Worm (Caenorhabditis elegans) whole organism, young adult: Measurements from ENCODE around the gene F36A4.3.

ENCODE experiments used
- B0019.2 ChIP-seq: fragments of 200-800 bp; sonication (Bioruptor generic); conservative IDR thresholded peaks from 2 replicates; pipeline ENCODE4 v1.3.6; 2022; ENCODE audit warnings: missing genetic modification reagents, missing genetic modification characterization, missing compliant biosample characterization
- C06A6.2 ChIP-seq: fragments of 200-800 bp; sonication (Bioruptor generic); conservative IDR thresholded peaks from 2 replicates; pipeline ENCODE4 v1.3.6; 2022; ENCODE audit warnings: missing genetic modification characterization, missing compliant biosample characterization
- D2030.7 ChIP-seq: fragments of 200-800 bp; sonication (Bioruptor generic); IDR thresholded peaks from 2 replicates; pipeline ENCODE4 v1.3.6; 2022; ENCODE audit warnings: missing genetic modification reagents, missing genetic modification characterization, missing compliant biosample characterization
- F33H1.4 ChIP-seq: fragments of 200-800 bp; sonication (Bioruptor generic); IDR thresholded peaks from 2 replicates; pipeline ENCODE4 v1.3.6; 2022; ENCODE audit warnings: missing genetic modification reagents, missing genetic modification characterization, missing compliant biosample characterization
- F55B11.4 ChIP-seq: sonication (generic microtip); optimal IDR thresholded peaks from 2 replicates; lab custom pipeline; 2016; ENCODE audit warnings: missing compliant biosample characterization, missing genetic modification characterization, borderline replicate concordance; ENCODE audit not compliant: insufficient read depth
- F57A8.1 ChIP-seq: fragments of 200-800 bp; sonication (Bioruptor generic); optimal IDR thresholded peaks from 2 replicates; lab custom pipeline; 2018; ENCODE audit warnings: mild to moderate bottlenecking, missing genetic modification characterization, moderate library complexity, missing compliant biosample characterization
- F57C9.4 ChIP-seq: sonication (generic microtip); optimal IDR thresholded peaks from 2 replicates; lab custom pipeline; 2017; ENCODE audit warnings: mild to moderate bottlenecking, missing genetic modification characterization, missing compliant biosample characterization
- K11D2.4 ChIP-seq: fragments of 200-800 bp; sonication (Bioruptor generic); IDR thresholded peaks from 2 replicates; pipeline ENCODE4 v1.3.6; 2022; ENCODE audit warnings: missing genetic modification reagents, missing genetic modification characterization, missing compliant biosample characterization
- T26A5.8 ChIP-seq: sonication (generic microtip); optimal IDR thresholded peaks from 2 replicates; lab custom pipeline; 2016; ENCODE audit warnings: missing genetic modification characterization, missing compliant biosample characterization
- Y53G8AR.9 ChIP-seq: fragments of 200-800 bp; sonication (Bioruptor generic); conservative IDR thresholded peaks from 2 replicates; pipeline ENCODE4 v1.3.6; 2022; ENCODE audit warnings: missing genetic modification reagents, missing genetic modification characterization, missing compliant biosample characterization
- Y95B8A.8 ChIP-seq: fragments of 200-800 bp; sonication (Bioruptor generic); IDR thresholded peaks from 2 replicates; pipeline ENCODE4 v1.3.6; 2022; ENCODE audit warnings: missing genetic modification reagents, missing genetic modification characterization, missing compliant biosample characterization
- atf-7 ChIP-seq: sonication (generic microtip); optimal IDR thresholded peaks from 2 replicates; lab custom pipeline; 2017; ENCODE audit warnings: mild to moderate bottlenecking, missing genetic modification characterization, missing compliant biosample characterization
- attf-3 ChIP-seq: fragments of 200-800 bp; sonication (Bioruptor generic); conservative IDR thresholded peaks from 2 replicates; pipeline ENCODE4 v1.3.6; 2022; ENCODE audit warnings: missing genetic modification reagents, missing genetic modification characterization, missing compliant biosample characterization
- attf-5 ChIP-seq: fragments of 200-800 bp; sonication (Bioruptor generic); optimal IDR thresholded peaks from 2 replicates; lab custom pipeline; 2018; ENCODE audit warnings: mild to moderate bottlenecking, missing genetic modification characterization, missing compliant biosample characterization
- cebp-1 ChIP-seq, 2 experiments: fragments of 200-800 bp in 1 of 2; sonication (Bioruptor generic) in 1 of 2; sonication (generic microtip) in 1 of 2; IDR thresholded peaks in 1 of 2; optimal IDR thresholded peaks in 1 of 2; 2 replicates each; pipeline versions ENCODE4 v1.3.6 to Lab custom; 2017 to 2022; ENCODE audit warnings: missing compliant biosample characterization in 2 of 2, missing genetic modification characterization in 2 of 2, mild to moderate bottlenecking in 1 of 2, missing genetic modification reagents in 1 of 2, moderate library complexity in 1 of 2
- cebp-2 ChIP-seq: fragments of 200-800 bp; sonication (Bioruptor generic); IDR thresholded peaks from 2 replicates; pipeline ENCODE4 v1.3.6; 2022; ENCODE audit warnings: missing genetic modification characterization, missing compliant biosample characterization
- egl-44 ChIP-seq: fragments of 200-800 bp; sonication (Bioruptor generic); IDR thresholded peaks from 2 replicates; pipeline ENCODE4 v1.3.6; 2022; ENCODE audit warnings: missing genetic modification reagents, missing genetic modification characterization, missing compliant biosample characterization
- egrh-3 ChIP-seq: fragments of 200-800 bp; sonication (Bioruptor generic); IDR thresholded peaks from 2 replicates; pipeline ENCODE4 v1.3.6; 2022; ENCODE audit warnings: missing genetic modification reagents, missing genetic modification characterization, missing compliant biosample characterization
- ekl-4 ChIP-seq: fragments of 200-800 bp; sonication (Bioruptor generic); IDR thresholded peaks from 2 replicates; pipeline ENCODE4 v1.3.6; 2022; ENCODE audit warnings: missing genetic modification reagents, missing genetic modification characterization, missing compliant biosample characterization
- gei-17 ChIP-seq: fragments of 200-800 bp; sonication (Bioruptor generic); optimal IDR thresholded peaks from 2 replicates; lab custom pipeline; 2018; ENCODE audit warnings: mild to moderate bottlenecking, missing genetic modification characterization, missing compliant biosample characterization
- him-1 ChIP-seq: sonication (generic microtip); optimal IDR thresholded peaks from 2 replicates; lab custom pipeline; 2016; ENCODE audit warnings: missing genotype, missing genetic modification reagents, missing genetic modification characterization, missing compliant biosample characterization
- hmg-1.2 ChIP-seq: fragments of 200-800 bp; sonication (Bioruptor generic); IDR thresholded peaks from 2 replicates; pipeline ENCODE4 v1.3.6; 2022; ENCODE audit warnings: missing genetic modification reagents, missing genetic modification characterization, missing compliant biosample characterization
- lin-26 ChIP-seq: fragments of 200-800 bp; sonication (Bioruptor generic); IDR thresholded peaks from 2 replicates; pipeline ENCODE4 v1.3.6; 2022; ENCODE audit warnings: missing genetic modification reagents, missing genetic modification characterization, missing compliant biosample characterization
- lin-40 ChIP-seq: sonication (generic microtip); optimal IDR thresholded peaks from 2 replicates; lab custom pipeline; 2016; ENCODE audit warnings: missing genetic modification characterization, mild to moderate bottlenecking, missing compliant biosample characterization, missing genotype, missing genetic modification reagents
- lin-54 ChIP-seq: fragments of 200-800 bp; sonication (Bioruptor generic); optimal IDR thresholded peaks from 2 replicates; lab custom pipeline; 2018; ENCODE audit warnings: mild to moderate bottlenecking, missing genetic modification characterization, missing compliant biosample characterization
- madf-6 ChIP-seq: fragments of 200-800 bp; sonication (Bioruptor generic); IDR thresholded peaks from 2 replicates; pipeline ENCODE4 v1.3.6; 2022; ENCODE audit warnings: missing genetic modification reagents, missing genetic modification characterization, missing compliant biosample characterization
- madf-8 ChIP-seq: fragments of 200-800 bp; sonication (Bioruptor generic); conservative IDR thresholded peaks from 2 replicates; pipeline ENCODE4 v1.3.6; 2022; ENCODE audit warnings: missing genetic modification reagents, missing genetic modification characterization, missing compliant biosample characterization
- nhr-179 ChIP-seq: sonication (generic microtip); optimal IDR thresholded peaks from 2 replicates; lab custom pipeline; 2016; ENCODE audit warnings: mild to moderate bottlenecking, missing genetic modification characterization, missing compliant biosample characterization
- rcor-1 ChIP-seq: fragments of 200-800 bp; sonication (Bioruptor generic); IDR thresholded peaks from 2 replicates; pipeline ENCODE4 v1.3.6; 2022; ENCODE audit warnings: missing genetic modification reagents, missing genetic modification characterization, missing compliant biosample characterization
- rec-8 ChIP-seq, 2 experiments: sonication (generic microtip); optimal IDR thresholded peaks; 2 replicates each; lab custom pipeline; 2016; ENCODE audit warnings: mild to moderate bottlenecking in 2 of 2, missing genetic modification characterization in 2 of 2, missing genetic modification reagents in 2 of 2, missing genotype in 2 of 2, missing biosample characterization in 1 of 2, missing compliant biosample characterization in 1 of 2, moderate library complexity in 1 of 2
- repo-1 ChIP-seq: sonication (generic microtip); optimal IDR thresholded peaks from 2 replicates; lab custom pipeline; 2017; ENCODE audit warnings: mild to moderate bottlenecking, missing genetic modification characterization, missing compliant biosample characterization
- snpc-1.1 ChIP-seq: sonication (generic microtip); optimal IDR thresholded peaks from 2 replicates; lab custom pipeline; 2017; ENCODE audit warnings: missing genetic modification characterization, mild to moderate bottlenecking, missing compliant biosample characterization, antibody characterized with exemption, moderate library complexity, missing genotype, missing genetic modification reagents; ENCODE audit not compliant: insufficient read depth
- snpc-3.4 ChIP-seq: sonication (generic microtip); optimal IDR thresholded peaks from 2 replicates; lab custom pipeline; 2017; ENCODE audit warnings: missing genetic modification characterization, mild to moderate bottlenecking, missing compliant biosample characterization, antibody characterized with exemption, moderate library complexity, missing genotype, missing genetic modification reagents
- snpc-4 ChIP-seq, 5 experiments: fragments of 150-350 bp in 1 of 5; sonication (generic microtip) in 4 of 5; optimal IDR thresholded peaks; 2 replicates each; lab custom pipeline; 2014 to 2018; ENCODE audit warnings: missing genetic modification characterization in 5 of 5, missing biosample characterization in 3 of 5, antibody characterized with exemption in 2 of 5, mild to moderate bottlenecking in 2 of 5, missing compliant biosample characterization in 2 of 5, missing genotype in 2 of 5, moderate library complexity in 2 of 5, missing genetic modification reagents in 1 of 5
- tbx-9 ChIP-seq: sonication (generic microtip); optimal IDR thresholded peaks from 2 replicates; lab custom pipeline; 2016; ENCODE audit warnings: borderline replicate concordance, missing genetic modification characterization, inconsistent platforms, missing compliant biosample characterization
- tlf-1 ChIP-seq: fragments of 200-800 bp; sonication (Bioruptor generic); optimal IDR thresholded peaks from 2 replicates; lab custom pipeline; 2018; ENCODE audit warnings: mild to moderate bottlenecking, missing genetic modification characterization, missing compliant biosample characterization
- zfh-2 ChIP-seq: fragments of 200-800 bp; sonication (Bioruptor generic); conservative IDR thresholded peaks from 2 replicates; pipeline ENCODE4 v1.3.6; 2022; ENCODE audit warnings: missing genetic modification reagents, missing genetic modification characterization, missing compliant biosample characterization
- zim-3 ChIP-seq: sonication (generic microtip); optimal IDR thresholded peaks from 2 replicates; lab custom pipeline; 2017; ENCODE audit warnings: mild to moderate bottlenecking, missing genetic modification characterization, moderate library complexity, missing compliant biosample characterization
- ztf-28 ChIP-seq: fragments of 200-800 bp; sonication (Bioruptor generic); IDR thresholded peaks from 2 replicates; pipeline ENCODE4 v1.3.6; 2022; ENCODE audit warnings: missing genetic modification reagents, missing genetic modification characterization, missing compliant biosample characterization

The F36A4.3 gene

ce11 chrIV:4264649-4265048 lies 4.8 kb upstream of the F36A4.3 start:
- TF ChIP-seq lin-54 (GFP tag; lab: Kevin White, UChicago) (no peak), F57A8.1 (GFP tag; lab: Kevin White, UChicago) (no peak), ztf-28 (GFP tag; lab: Robert Waterston, UW) (no peak), egrh-3 (GFP tag; lab: Robert Waterston, UW) (peak; percentile 97), gei-17 (GFP tag; lab: Kevin White, UChicago) (no peak), F33H1.4 (GFP tag; lab: Robert Waterston, UW) (no peak), zfh-2 (GFP tag; lab: Robert Waterston, UW) (peak; percentile 96), him-1 (tag; lab: Kevin White, UChicago) (no peak), K11D2.4 (GFP tag; lab: Robert Waterston, UW) (no peak), madf-6 (no peak), attf-3 (GFP tag; lab: Robert Waterston, UW) (0 out of 2 replicates have a peak, but pooled peaks have one; percentile 1), T26A5.8 (tag; lab: Kevin White, UChicago) (no peak), tlf-1 (GFP tag; lab: Kevin White, UChicago) (no peak), atf-7 (no peak), zim-3 (tag; lab: Kevin White, UChicago) (no peak), nhr-179 (tag; lab: Kevin White, UChicago) (no peak), B0019.2 (GFP tag; lab: Robert Waterston, UW) (no peak), Y53G8AR.9 (GFP tag; lab: Robert Waterston, UW) (no peak), Y95B8A.8 (GFP tag; lab: Robert Waterston, UW) (no peak), repo-1 (tag; lab: Kevin White, UChicago) (no peak), F57C9.4 (tag; lab: Kevin White, UChicago) (no peak)

ce11 chrIV:4265224-4265623 lies 4.2 kb upstream of the F36A4.3 start, which contains the start of gene F36A4.5:
Gene F36A4.5, plus strand, starts transcription at chrIV:4265524.
- TF ChIP-seq tbx-9 (tag; lab: Kevin White, UChicago) (no peak), F55B11.4 (tag; lab: Kevin White, UChicago) (no peak), egl-44 (GFP tag; lab: Robert Waterston, UW) (no peak), lin-26 (GFP tag; lab: Robert Waterston, UW) (no peak), lin-40 (tag; lab: Kevin White, UChicago) (no peak), cebp-1 (GFP tag; IDR thresholded peaks at IDR 0.05; lab: Robert Waterston, UW) (no peak), cebp-1 (tag; optimal IDR thresholded peaks at IDR 0.05; lab: Kevin White, UChicago) (no peak), D2030.7 (no peak), B0019.2 (GFP tag; lab: Robert Waterston, UW) (no peak), cebp-2 (GFP tag; lab: Robert Waterston, UW) (no peak), rcor-1 (GFP tag; lab: Robert Waterston, UW) (no peak), C06A6.2 (no peak)

- TF ChIP-seq ekl-4 = no peak
- peak; percentile 43; the same call in 1 of the 2 replicates for TF ChIP-seq hmg-1.2
- no peak for TF ChIP-seq attf-5 (GFP tag; lab: Kevin White, UChicago)
- peak; percentile 33 for TF ChIP-seq snpc-4 (GFP tag; optimal IDR thresholded peaks at IDR 0.05; lab: Kevin White, UChicago)
- peak in 2 of 4 experiments; percentile 8 to 83 for TF ChIP-seq snpc-4 (tag; optimal IDR thresholded peaks at IDR 0.05; lab: Kevin White, UChicago)
- TF ChIP-seq snpc-1.1 (tag; lab: Kevin White, UChicago) = peak; percentile 41
- TF ChIP-seq rec-8 (tag; optimal IDR thresholded peaks at IDR 0.05; lab: Kevin White, UChicago) = no peak
- no peak for TF ChIP-seq snpc-3.4 (tag; lab: Kevin White, UChicago)
- peak; percentile 64 for TF ChIP-seq zfh-2 (GFP tag; lab: Robert Waterston, UW)
- TF ChIP-seq madf-8 (GFP tag; lab: Robert Waterston, UW) = no peak
These were observed 3.5 kb upstream of the F36A4.3 start for ce11 chrIV:4265951-4266350.
